Worm (Caenorhabditis elegans): ENCODE results near the gene Y41G9A.17.

- TF ChIP-seq T22C8.4 (GFP tag; IDR thresholded peaks at IDR 0.05) (no peak), med-1 (GFP tag; optimal IDR thresholded peaks at IDR 0.05; ENCODE audit: insufficient read depth) (no peak), cog-1 (tag; optimal IDR thresholded peaks at IDR 0.05) (no peak), flt-1 (GFP tag; IDR thresholded peaks at IDR 0.05) (no peak), ztf-29 (GFP tag; IDR thresholded peaks at IDR 0.05) (no peak), ref-1 (GFP tag; conservative IDR thresholded peaks at IDR 0.05) (no peak), tab-1 (GFP tag; IDR thresholded peaks at IDR 0.05) (no peak), klf-2 (GFP tag; conservative IDR thresholded peaks at IDR 0.05) (no peak), ztf-23 (GFP tag; IDR thresholded peaks at IDR 0.05) (no peak)
These were observed 29.5 kb upstream of the Y41G9A.17 start, which contains the start of gene M02F4.1 for ce11 chrX:3029030-3029429.
